Fruit fly (Drosophila melanogaster): ENCODE results near the gene Pura.

- TF ChIP-seq Dfd (GFP tag; optimal IDR thresholded peaks at IDR 0.05) (no peak), rgr (GFP tag; optimal IDR thresholded peaks at IDR 0.05) (no peak), dl (GFP tag; optimal IDR thresholded peaks at IDR 0.05; ENCODE audit: insufficient read depth in 1 of 2, partially characterized antibody in 2 of 2) (no peak), Hr78 (GFP tag; optimal IDR thresholded peaks at IDR 0.05) (no peak)
Measured at dm6 chr3L:7630047-7630446, 37.2 kb downstream of the Pura start.

All from whole organism, wandering third instar larva.